Fruit fly (Drosophila melanogaster) whole organism, embryonic: ENCODE data around the gene CG6178.

ENCODE experiments used
- Abd-B ChIP-seq: fragments of 200-800 bp; sonication (Bioruptor generic); optimal IDR thresholded peaks from 2 replicates; lab custom pipeline; 2018; ENCODE audit warnings: missing biosample characterization, mild to moderate bottlenecking, missing genetic modification characterization, moderate library complexity
- BtbVII ChIP-seq: fragments of 200-800 bp; sonication (Bioruptor generic); optimal IDR thresholded peaks from 3 replicates; lab custom pipeline; 2017; ENCODE audit warnings: missing biosample characterization, mild to moderate bottlenecking, missing genetic modification characterization
- CG11504 ChIP-seq: fragments of 200-800 bp; sonication (Bioruptor generic); optimal IDR thresholded peaks from 3 replicates; lab custom pipeline; 2019; ENCODE audit warnings: missing biosample characterization, mild to moderate bottlenecking, missing genetic modification characterization, moderate library complexity
- CG11560 ChIP-seq: fragments of 200-800 bp; sonication (Bioruptor generic); IDR thresholded peaks from 3 replicates; pipeline ENCODE4 v1.3.6; 2022; ENCODE audit warnings: missing biosample characterization, missing genetic modification characterization
- CG14050 ChIP-seq: fragments of 200-800 bp; sonication (Bioruptor generic); IDR thresholded peaks from 3 replicates; pipeline ENCODE4 v1.3.6; 2022; ENCODE audit warnings: missing biosample characterization, missing genetic modification characterization
- CG16813 ChIP-seq: fragments of 200-800 bp; sonication (Bioruptor generic); IDR thresholded peaks from 3 replicates; pipeline ENCODE4 v1.3.6; 2022; ENCODE audit warnings: missing biosample characterization, missing genetic modification characterization; ENCODE audit not compliant: partially characterized antibody
- CG16815 ChIP-seq: fragments of 200-800 bp; sonication (Bioruptor generic); optimal IDR thresholded peaks from 3 replicates; lab custom pipeline; 2017; ENCODE audit warnings: missing biosample characterization, mild to moderate bottlenecking, missing genetic modification characterization
- CG17802 ChIP-seq: fragments of 200-800 bp; sonication (Bioruptor generic); optimal IDR thresholded peaks from 2 replicates; lab custom pipeline; 2018; ENCODE audit warnings: missing biosample characterization, mild to moderate bottlenecking, missing genetic modification characterization, moderate library complexity
- CG17829 ChIP-seq: fragments of 200-800 bp; optimal IDR thresholded peaks from 2 replicates; lab custom pipeline; 2019; ENCODE audit warnings: missing biosample characterization, mild to moderate bottlenecking, missing genetic modification characterization, moderate library complexity
- CG18619 ChIP-seq: fragments of 200-800 bp; sonication (Bioruptor generic); optimal IDR thresholded peaks from 3 replicates; lab custom pipeline; 2017; ENCODE audit warnings: missing biosample characterization, mild to moderate bottlenecking, missing genetic modification characterization
- CG31224 ChIP-seq: fragments of 200-800 bp; sonication (Bioruptor generic); IDR thresholded peaks from 2 replicates; pipeline ENCODE4 v1.3.6; 2022; ENCODE audit warnings: missing biosample characterization, missing genetic modification characterization
- CG3163 ChIP-seq: fragments of 200-800 bp; sonication (Bioruptor generic); optimal IDR thresholded peaks from 3 replicates; lab custom pipeline; 2016; ENCODE audit warnings: missing biosample characterization, missing genetic modification characterization
- CG3847 ChIP-seq: fragments of 200-800 bp; sonication (Bioruptor generic); IDR thresholded peaks from 2 replicates; pipeline ENCODE4 v1.3.6; 2022; ENCODE audit warnings: missing biosample characterization, missing genetic modification characterization
- CG43689 ChIP-seq: fragments of 200-800 bp; sonication (Bioruptor generic); IDR thresholded peaks from 2 replicates; pipeline ENCODE4 v1.3.6; 2022; ENCODE audit warnings: missing biosample characterization, missing genetic modification characterization
- CG4617 ChIP-seq: fragments of 200-800 bp; sonication (Bioruptor generic); optimal IDR thresholded peaks from 3 replicates; lab custom pipeline; 2016; ENCODE audit warnings: missing biosample characterization, missing genetic modification characterization, borderline replicate concordance
- CG5180 ChIP-seq: fragments of 200-800 bp; sonication (Bioruptor generic); optimal IDR thresholded peaks from 3 replicates; lab custom pipeline; 2017; ENCODE audit warnings: missing biosample characterization, missing genetic modification characterization, mild to moderate bottlenecking, moderate library complexity, missing genetic modification reagents
- CG5245 ChIP-seq: fragments of 200-800 bp; sonication (Bioruptor generic); optimal IDR thresholded peaks from 3 replicates; lab custom pipeline; 2016; ENCODE audit warnings: missing biosample characterization, missing genetic modification characterization
- CG8281 ChIP-seq: fragments of 200-800 bp; sonication (Bioruptor generic); optimal IDR thresholded peaks from 2 replicates; lab custom pipeline; 2018; ENCODE audit warnings: missing biosample characterization, mild to moderate bottlenecking, missing genetic modification characterization, moderate library complexity
- CG9215 ChIP-seq: fragments of 200-800 bp; sonication (Bioruptor generic); IDR thresholded peaks from 2 replicates; pipeline ENCODE4 v1.3.6; 2022; ENCODE audit warnings: missing biosample characterization, missing genetic modification characterization
- Chrac-16 ChIP-seq: fragments of 200-800 bp; sonication (Bioruptor generic); optimal IDR thresholded peaks from 3 replicates; lab custom pipeline; 2016; ENCODE audit warnings: missing biosample characterization, missing genetic modification characterization
- D ChIP-seq, 2 experiments: fragments of 200-800 bp in 1 of 2; fragments of >200 bp in 1 of 2; sonication (Bioruptor generic) in 1 of 2; optimal IDR thresholded peaks; 2 replicates in 1 of 2; 3 replicates in 1 of 2; lab custom pipeline; 2017; ENCODE audit warnings: mild to moderate bottlenecking in 1 of 2, missing biosample characterization in 1 of 2, missing genetic modification characterization in 1 of 2, missing genetic modification reagents in 1 of 2
- Fer2 ChIP-seq: fragments of 200-800 bp; sonication (Bioruptor generic); optimal IDR thresholded peaks from 2 replicates; lab custom pipeline; 2018; ENCODE audit warnings: missing biosample characterization, mild to moderate bottlenecking, missing genetic modification characterization, moderate library complexity
- GATAe ChIP-seq: fragments of 200-800 bp; sonication (Bioruptor generic); conservative IDR thresholded peaks from 2 replicates; pipeline ENCODE4 v1.3.6; 2022; ENCODE audit warnings: missing biosample characterization, missing genetic modification characterization
- H15 ChIP-seq: fragments of 200-800 bp; sonication (Bioruptor generic); IDR thresholded peaks from 3 replicates; pipeline ENCODE4 v1.3.6; 2022; ENCODE audit warnings: missing biosample characterization, missing genetic modification characterization
- Lpt ChIP-seq: fragments of >200 bp; optimal IDR thresholded peaks from 2 replicates; lab custom pipeline; 2018; ENCODE audit warnings: missing biosample characterization, missing genetic modification characterization
- Mes4 ChIP-seq: fragments of 200-800 bp; sonication (Bioruptor generic); optimal IDR thresholded peaks from 2 replicates; lab custom pipeline; 2016; ENCODE audit warnings: missing biosample characterization, missing genetic modification characterization
- NFAT ChIP-seq: fragments of 200-800 bp; sonication (Bioruptor generic); IDR thresholded peaks from 2 replicates; pipeline ENCODE4 v1.3.6; 2022; ENCODE audit warnings: missing biosample characterization, missing genetic modification characterization
- Scr ChIP-seq: fragments of 200-800 bp; sonication (Bioruptor generic); IDR thresholded peaks from 2 replicates; pipeline ENCODE4 v1.3.6; 2022; ENCODE audit warnings: missing biosample characterization, missing genetic modification characterization; ENCODE audit not compliant: partially characterized antibody
- Side ChIP-seq: fragments of 200-800 bp; sonication (Bioruptor generic); optimal IDR thresholded peaks from 2 replicates; lab custom pipeline; 2016; ENCODE audit warnings: missing biosample characterization, missing genetic modification characterization
- Ssrp ChIP-seq: fragments of 200-800 bp; sonication (Bioruptor generic); optimal IDR thresholded peaks from 2 replicates; lab custom pipeline; 2018; ENCODE audit warnings: missing biosample characterization, mild to moderate bottlenecking, missing genetic modification characterization, moderate library complexity
- al ChIP-seq: fragments of 200-800 bp; sonication (Bioruptor generic); IDR thresholded peaks from 2 replicates; pipeline ENCODE4 v1.3.6; 2022; ENCODE audit warnings: missing biosample characterization, missing genetic modification characterization
- ap ChIP-seq: fragments of 200-800 bp; sonication (Bioruptor generic); IDR thresholded peaks from 2 replicates; pipeline ENCODE4 v1.3.6; 2022; ENCODE audit warnings: missing biosample characterization, missing genetic modification characterization
- az2 ChIP-seq: fragments of 200-800 bp; sonication (Bioruptor generic); optimal IDR thresholded peaks from 3 replicates; lab custom pipeline; 2016; ENCODE audit warnings: missing biosample characterization, missing genetic modification characterization
- cas ChIP-seq: fragments of 200-800 bp; sonication (Bioruptor generic); IDR thresholded peaks from 2 replicates; pipeline ENCODE4 v1.3.6; 2022; ENCODE audit warnings: missing biosample characterization, missing genetic modification characterization
- caup ChIP-seq: fragments of 200-800 bp; sonication (Bioruptor generic); optimal IDR thresholded peaks from 3 replicates; lab custom pipeline; 2017; ENCODE audit warnings: missing biosample characterization, mild to moderate bottlenecking, missing genetic modification characterization, moderate library complexity; ENCODE audit not compliant: severe bottlenecking
- chinmo ChIP-seq: fragments of 200-800 bp; sonication (Bioruptor generic); IDR thresholded peaks from 4 replicates; pipeline ENCODE4 v1.3.6; 2022; ENCODE audit warnings: missing biosample characterization, missing genetic modification characterization; ENCODE audit not compliant: partially characterized antibody
- gcm ChIP-seq: fragments of 200-800 bp; sonication (Bioruptor generic); optimal IDR thresholded peaks from 2 replicates; lab custom pipeline; 2019; ENCODE audit warnings: missing biosample characterization, mild to moderate bottlenecking, missing genetic modification characterization, moderate library complexity
- kni ChIP-seq: fragments of 200-800 bp; sonication (Bioruptor generic); optimal IDR thresholded peaks from 3 replicates; lab custom pipeline; 2017; ENCODE audit warnings: mild to moderate bottlenecking, missing biosample characterization, missing genetic modification reagents, missing genetic modification characterization
- lola ChIP-seq, 3 experiments: fragments of >200 bp in 2 of 3; fragments of 200-800 bp in 1 of 3; sonication (Bioruptor generic) in 1 of 3; optimal IDR thresholded peaks; 2 replicates each; lab custom pipeline; 2017 to 2019; ENCODE audit warnings: missing biosample characterization in 3 of 3, missing genetic modification characterization in 3 of 3, mild to moderate bottlenecking in 1 of 3, moderate library complexity in 1 of 3
- mam ChIP-seq: fragments of 200-800 bp; sonication (Bioruptor generic); optimal IDR thresholded peaks from 3 replicates; lab custom pipeline; 2016; ENCODE audit warnings: missing biosample characterization, missing genetic modification characterization
- pho ChIP-seq: fragments of 200-800 bp; sonication (Bioruptor generic); optimal IDR thresholded peaks from 2 replicates; lab custom pipeline; 2016; ENCODE audit warnings: missing biosample characterization, missing genetic modification characterization
- tio ChIP-seq: fragments of 200-800 bp; sonication (Bioruptor generic); optimal IDR thresholded peaks from 2 replicates; lab custom pipeline; 2017; ENCODE audit warnings: missing biosample characterization, missing genetic modification characterization, inconsistent platforms
- tna ChIP-seq: fragments of 200-800 bp; sonication (Bioruptor generic); IDR thresholded peaks from 2 replicates; pipeline ENCODE4 v1.3.6; 2022; ENCODE audit warnings: missing biosample characterization, missing genetic modification characterization; ENCODE audit not compliant: partially characterized antibody
- ttk ChIP-seq: fragments of 200-800 bp; sonication (Bioruptor generic); IDR thresholded peaks from 2 replicates; pipeline ENCODE4 v2.1.2; 2022; ENCODE audit warnings: missing biosample characterization, missing genetic modification characterization
- unpg ChIP-seq: fragments of 200-800 bp; sonication (Bioruptor generic); optimal IDR thresholded peaks from 3 replicates; lab custom pipeline; 2018; ENCODE audit warnings: missing biosample characterization, mild to moderate bottlenecking, missing genetic modification characterization, moderate library complexity
- vfl ChIP-seq: fragments of 200-800 bp; sonication (Bioruptor generic); optimal IDR thresholded peaks from 2 replicates; lab custom pipeline; 2016; ENCODE audit warnings: missing biosample characterization, missing genetic modification characterization
- wor ChIP-seq: fragments of 200-800 bp; sonication (Bioruptor generic); IDR thresholded peaks from 2 replicates; pipeline ENCODE4 v1.3.6; 2022; ENCODE audit warnings: missing biosample characterization, missing genetic modification characterization

CG6178 gene

DNA sequence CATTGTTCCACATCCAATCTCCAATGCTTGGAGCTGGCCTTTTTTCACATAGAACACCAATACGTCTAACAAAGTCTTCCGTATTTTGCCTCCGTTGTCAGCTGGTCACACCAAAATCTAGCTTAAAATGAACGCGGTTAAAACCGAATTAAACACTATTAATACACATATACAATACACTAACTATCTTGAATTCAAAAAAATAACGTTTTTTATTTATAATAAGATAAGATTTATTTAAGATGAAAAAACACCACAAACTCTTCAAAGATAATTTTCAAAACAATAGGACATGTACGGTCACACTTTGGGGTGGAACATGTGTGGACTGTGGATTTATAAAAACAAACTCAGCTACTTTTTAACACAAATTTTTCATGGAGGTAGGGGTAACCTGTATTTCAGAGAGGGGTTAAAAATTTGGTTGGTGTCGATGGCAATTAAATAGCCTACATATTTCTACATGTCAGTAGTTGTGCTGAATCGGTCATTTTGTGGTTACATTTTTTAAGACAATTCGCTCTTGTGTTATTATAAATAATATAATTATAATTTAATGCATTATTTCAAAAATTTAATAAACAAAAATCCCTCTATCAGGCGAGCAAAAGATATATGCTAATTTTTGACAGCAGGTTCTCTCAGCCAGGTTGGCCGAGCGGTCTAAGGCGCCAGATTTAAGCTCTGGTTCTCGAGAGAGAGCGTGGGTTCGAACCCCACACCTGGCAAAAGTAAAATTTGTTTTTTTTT is 39.7 kb upstream of the CG6178 start, which contains the start of gene CG13605 (continued):
- TF ChIP-seq ttk (GFP tag; lab: Robert Waterston, UW) (peak; percentile 27; the same call in 1 of the 2 replicates), vfl (GFP tag; lab: Kevin White, UChicago) (peak; percentile 25), CG18619 (GFP tag; lab: Kevin White, UChicago) (peak; percentile 63), az2 (GFP tag; lab: Kevin White, UChicago) (peak; percentile 75), al (peak; percentile 58), Fer2 (peak; percentile 26), ap (GFP tag; lab: Robert Waterston, UW) (peak; percentile 58), Mes4 (GFP tag; lab: Kevin White, UChicago) (peak; percentile 22), Side (peak; percentile 35), NFAT (GFP tag; lab: Robert Waterston, UW) (peak; percentile 89), wor (GFP tag; lab: Robert Waterston, UW) (0 out of 2 replicates have a peak, but pooled peaks have one; percentile 28), unpg (GFP tag; lab: Kevin White, UChicago) (peak; percentile 85), pho (GFP tag; lab: Kevin White, UChicago) (no peak), CG5245 (peak; percentile 47), CG3163 (GFP tag; lab: Kevin White, UChicago) (peak; percentile 37), tio (peak; percentile 69), D (optimal IDR thresholded peaks at IDR 0.05; lab: Kevin White, UChicago) (no peak), D (GFP tag; optimal IDR thresholded peaks at IDR 0.05; lab: Kevin White, UChicago) (peak; percentile 46), gcm (GFP tag; lab: Kevin White, UChicago) (peak; percentile 84), CG16815 (GFP tag; lab: Kevin White, UChicago) (peak; percentile 23), CG14050 (GFP tag; lab: Robert Waterston, UW) (peak; percentile 46; the same call in 2 of the 3 replicates), CG31224 (GFP tag; lab: Robert Waterston, UW) (peak; percentile 66), Scr (GFP tag; lab: Robert Waterston, UW) (no peak), kni (GFP tag; lab: Kevin White, UChicago) (no peak), CG43689 (0 out of 2 replicates have a peak, but pooled peaks have one; percentile 16), chinmo (GFP tag; lab: Robert Waterston, UW) (peak; percentile 5; the same call in 1 of the 4 replicates), GATAe (no peak), cas (GFP tag; lab: Robert Waterston, UW) (peak; percentile 74), CG3847 (peak; percentile 26; the same call in 1 of the 2 replicates), CG8281 (peak; percentile 27), Chrac-16 (GFP tag; lab: Kevin White, UChicago) (peak; percentile 66), CG16813 (GFP tag; lab: Robert Waterston, UW) (peak; percentile 67), lola (GFP tag; optimal IDR thresholded peaks at IDR 0.05; lab: Kevin White, UChicago) (peak in 1 of 3 experiments; percentile 43), tna (peak; percentile 28; the same call in 1 of the 2 replicates), H15 (GFP tag; lab: Robert Waterston, UW) (no peak), CG11560 (tag; lab: Robert Waterston, UW) (no peak), CG4617 (peak; percentile 80), BtbVII (GFP tag; lab: Kevin White, UChicago) (peak; percentile 76), Ssrp (peak; percentile 63), CG17802 (tag; lab: Kevin White, UChicago) (no peak), mam (GFP tag; lab: Kevin White, UChicago) (peak; percentile 81), caup (GFP tag; lab: Kevin White, UChicago) (peak; percentile 88), CG5180 (GFP tag; lab: Kevin White, UChicago) (peak; percentile 31), Lpt (no peak), Abd-B (GFP tag; lab: Kevin White, UChicago) (peak; percentile 50), CG9215 (GFP tag; lab: Robert Waterston, UW) (peak; percentile 24; the same call in 1 of the 2 replicates), CG11504 (tag; lab: Kevin White, UChicago) (peak; percentile 81), CG17829 (peak; percentile 73)
